Fruit fly (Drosophila melanogaster): ENCODE data around the gene CG13088.
A peak's percentile ranks its signal among the peaks of the same experiment; 100 is the strongest.

CG13088 gene

DNA sequence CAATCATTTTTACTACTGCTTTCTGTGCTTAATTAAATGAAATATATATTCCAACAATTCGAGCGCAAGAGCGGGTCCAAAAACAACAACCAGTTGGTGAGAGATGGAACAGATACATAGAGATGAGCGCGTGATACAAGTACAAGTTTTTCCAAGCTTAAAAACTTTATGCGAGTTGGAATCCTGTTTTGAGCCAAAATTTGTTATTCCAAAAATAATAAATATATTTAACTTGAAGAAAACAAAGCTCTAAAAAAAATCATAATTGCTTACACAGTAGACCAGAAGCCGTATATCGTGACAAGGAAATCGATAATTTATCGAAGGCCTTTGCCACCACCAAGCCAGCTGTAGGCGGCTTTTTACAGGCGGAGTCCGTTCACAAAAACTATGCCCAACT, 26.0 kb downstream of the CG13088 start, which contains the start of the genes CG13097 and PIG-U (continued):
- TF ChIP-seq Dif (GFP tag; optimal IDR thresholded peaks at IDR 0.05; ENCODE audit: partially characterized antibody) (no peak), dsf (GFP tag; optimal IDR thresholded peaks at IDR 0.05; ENCODE audit: borderline replicate concordance) (peak; percentile 88), Myc (optimal IDR thresholded peaks at IDR 0.05) (no peak), Hr83 (GFP tag; optimal IDR thresholded peaks at IDR 0.05; ENCODE audit: poor library complexity, severe bottlenecking) (peak; percentile 94), tai (GFP tag; optimal IDR thresholded peaks at IDR 0.05) (no peak), dl (GFP tag; optimal IDR thresholded peaks at IDR 0.05; ENCODE audit: insufficient read depth in 1 of 2, partially characterized antibody in 2 of 2) (no peak), GATAd (GFP tag; optimal IDR thresholded peaks at IDR 0.05) (peak; percentile 62), pan (optimal IDR thresholded peaks at IDR 0.05) (no peak), ey (GFP tag; optimal IDR thresholded peaks at IDR 0.05) (peak; percentile 89), Rel (GFP tag; optimal IDR thresholded peaks at IDR 0.05) (peak; percentile 2), Rel (tag; optimal IDR thresholded peaks at IDR 0.05) (peak; percentile 62), rgr (GFP tag; optimal IDR thresholded peaks at IDR 0.05) (no peak), brk (GFP tag; optimal IDR thresholded peaks at IDR 0.05) (no peak)

DNA sequence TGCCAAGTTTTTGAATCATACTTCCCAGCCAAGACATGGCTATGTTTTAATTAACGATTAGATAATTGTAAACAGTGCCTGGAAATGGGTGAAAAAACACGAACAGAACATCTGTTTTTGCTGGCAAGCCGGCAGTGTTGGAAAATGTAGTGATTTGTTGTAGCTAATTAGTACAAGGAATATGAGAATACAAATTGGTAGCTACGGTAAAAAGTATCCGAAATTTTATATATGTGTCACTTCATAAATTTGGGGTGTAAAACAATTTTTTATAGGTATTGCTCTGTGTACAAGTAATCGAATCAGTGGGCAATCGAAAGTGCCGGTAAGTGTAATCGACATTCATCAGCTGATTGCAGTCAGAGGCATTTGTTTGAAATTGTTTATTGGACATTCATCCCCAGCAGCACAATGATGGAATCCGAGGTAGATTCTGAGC, 28.5 kb downstream of the CG13088 start, which contains the start of the genes mRpL51 and Uba4:
Gene mRpL51 (minus strand): TSS at position 125 of the 439 bp plus-strand sequence.
Gene Uba4 (plus strand): TSS at position 156 of the 439 bp plus-strand sequence.
- peak; percentile 56 for TF ChIP-seq br (GFP tag; optimal IDR thresholded peaks at IDR 0.05)
- peak; percentile 36 for TF ChIP-seq HLH106 (tag; optimal IDR thresholded peaks at IDR 0.05)
- TF ChIP-seq pan (optimal IDR thresholded peaks at IDR 0.05) = no peak
- TF ChIP-seq CG32264 (GFP tag; optimal IDR thresholded peaks at IDR 0.05) = peak; percentile 52
- no peak for TF ChIP-seq Mio (GFP tag; optimal IDR thresholded peaks at IDR 0.05)
- no peak for TF ChIP-seq GATAd (GFP tag; optimal IDR thresholded peaks at IDR 0.05)
- TF ChIP-seq Hnf4 (GFP tag; optimal IDR thresholded peaks at IDR 0.05) = peak; percentile 81
- no peak for TF ChIP-seq Abd-B (GFP tag; optimal IDR thresholded peaks at IDR 0.05)
- no peak for TF ChIP-seq fru (GFP tag; optimal IDR thresholded peaks at IDR 0.05)
- TF ChIP-seq jim (GFP tag; optimal IDR thresholded peaks at IDR 0.05) = no peak
- peak; percentile 98 for TF ChIP-seq Vsx2 (GFP tag; optimal IDR thresholded peaks at IDR 0.05; ENCODE audit: partially characterized antibody)
- no peak for TF ChIP-seq dmrt93B (GFP tag; optimal IDR thresholded peaks at IDR 0.05)
- TF ChIP-seq OdsH (GFP tag; optimal IDR thresholded peaks at IDR 0.05) = peak; percentile 64
- TF ChIP-seq h (GFP tag; optimal IDR thresholded peaks at IDR 0.05) = peak; percentile 79
- no peak for TF ChIP-seq tai (GFP tag; optimal IDR thresholded peaks at IDR 0.05)
- TF ChIP-seq psq (GFP tag; optimal IDR thresholded peaks at IDR 0.05) = peak; percentile 46
- no peak for TF ChIP-seq sage (GFP tag; optimal IDR thresholded peaks at IDR 0.05)
- no peak for TF ChIP-seq woc (GFP tag; optimal IDR thresholded peaks at IDR 0.05)
- TF ChIP-seq N (GFP tag; optimal IDR thresholded peaks at IDR 0.05) = no peak
- TF ChIP-seq Dfd (GFP tag; optimal IDR thresholded peaks at IDR 0.05) = no peak
- no peak for TF ChIP-seq CG9705 (GFP tag; optimal IDR thresholded peaks at IDR 0.05)
- peak; percentile 43 to 53 for TF ChIP-seq foxo (GFP tag; optimal IDR thresholded peaks at IDR 0.05)
- TF ChIP-seq usp (GFP tag; optimal IDR thresholded peaks at IDR 0.05) = no peak
- peak; percentile 72 for TF ChIP-seq Jra (GFP tag; optimal IDR thresholded peaks at IDR 0.05)
- TF ChIP-seq sv (GFP tag; optimal IDR thresholded peaks at IDR 0.05) = peak; percentile 38
- no peak for TF ChIP-seq Hr78 (GFP tag; optimal IDR thresholded peaks at IDR 0.05)
- peak; percentile 75 for TF ChIP-seq rgr (GFP tag; optimal IDR thresholded peaks at IDR 0.05)
- TF ChIP-seq Rel (GFP tag; optimal IDR thresholded peaks at IDR 0.05) = no peak
- TF ChIP-seq Rel (tag; optimal IDR thresholded peaks at IDR 0.05) = no peak
- TF ChIP-seq Hr83 (GFP tag; optimal IDR thresholded peaks at IDR 0.05; ENCODE audit: poor library complexity, severe bottlenecking) = peak; percentile 42
- no peak for TF ChIP-seq Dif (GFP tag; optimal IDR thresholded peaks at IDR 0.05; ENCODE audit: partially characterized antibody)
- peak; percentile 12 for TF ChIP-seq dsf (GFP tag; optimal IDR thresholded peaks at IDR 0.05; ENCODE audit: borderline replicate concordance)
- no peak for TF ChIP-seq Myc (optimal IDR thresholded peaks at IDR 0.05)
- TF ChIP-seq CrebA (GFP tag; optimal IDR thresholded peaks at IDR 0.05; ENCODE audit: borderline replicate concordance) = no peak
- TF ChIP-seq ey (GFP tag; optimal IDR thresholded peaks at IDR 0.05) = peak; percentile 53
- no peak for TF ChIP-seq lola (GFP tag; optimal IDR thresholded peaks at IDR 0.05)
- no peak for TF ChIP-seq brk (GFP tag; optimal IDR thresholded peaks at IDR 0.05)
- TF ChIP-seq Sp1 (GFP tag; optimal IDR thresholded peaks at IDR 0.05) = peak; percentile 46
- TF ChIP-seq dl (GFP tag; optimal IDR thresholded peaks at IDR 0.05; ENCODE audit: insufficient read depth in 1 of 2, partially characterized antibody in 2 of 2) = no peak
